Fruit fly (Drosophila melanogaster) whole organism, pupa: ENCODE data around the gene Pkcdelta.

ENCODE experiments used
- CG32121 ChIP-seq: fragments of 200-800 bp; sonication (Bioruptor generic); IDR thresholded peaks from 2 replicates; pipeline ENCODE4 v1.3.6; 2022; ENCODE audit warnings: missing biosample characterization, missing genetic modification characterization
- Ets98B ChIP-seq: fragments of 200-800 bp; sonication (Bioruptor generic); IDR thresholded peaks from 2 replicates; pipeline ENCODE4 v1.3.6; 2022; ENCODE audit warnings: missing biosample characterization, missing genetic modification characterization
- Pif1A ChIP-seq: fragments of 200-800 bp; sonication (Bioruptor generic); optimal IDR thresholded peaks from 3 replicates; lab custom pipeline; 2016; ENCODE audit warnings: missing biosample characterization, missing genetic modification characterization

DNA sequence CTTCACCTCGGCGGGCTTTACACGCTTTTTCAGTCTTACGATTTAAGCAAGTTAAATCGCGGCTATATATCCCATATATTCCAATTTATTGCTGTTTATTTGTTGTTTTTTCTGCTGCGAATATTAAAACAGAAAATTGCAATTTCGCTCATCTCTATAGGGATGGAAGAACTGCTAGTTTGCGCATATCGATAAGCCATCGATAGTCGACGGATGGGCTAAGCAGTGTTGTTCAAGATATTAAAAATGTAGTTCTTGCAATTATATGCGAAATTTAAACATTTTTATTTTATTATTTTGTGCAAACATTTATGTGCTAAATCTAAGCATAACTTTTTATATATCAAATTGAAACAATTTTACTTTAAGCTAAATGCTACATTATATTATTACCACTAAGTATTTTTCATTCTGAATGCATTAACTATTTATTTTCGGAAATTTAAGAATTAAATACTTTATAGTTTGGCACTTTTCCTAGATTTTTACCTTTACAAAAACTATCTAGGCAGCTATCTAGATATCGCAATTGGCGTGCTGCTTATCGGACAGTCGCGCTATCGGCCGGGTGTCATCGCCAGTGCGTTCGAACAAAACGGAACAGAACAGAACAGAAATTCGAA lies 31.0 kb downstream of the Pkcdelta start, which contains the start of the genes Rab40 and CG42258:
- peak; percentile 17 for TF ChIP-seq Pif1A (GFP tag; lab: Kevin White, UChicago)
- TF ChIP-seq CG32121 (GFP tag; lab: Robert Waterston, UW): no peak
- TF ChIP-seq Ets98B (GFP tag; lab: Robert Waterston, UW): peak; percentile 17; the same call in 1 of the 2 replicates
